Fruit fly (Drosophila melanogaster) whole organism, embryonic: ENCODE data around the gene CG3764.

Source experiments
- Blimp-1 ChIP-seq: fragments of 200-800 bp; sonication (Bioruptor generic); optimal IDR thresholded peaks from 3 replicates; lab custom pipeline; 2018; ENCODE audit warnings: missing biosample characterization, missing genetic modification characterization, mild to moderate bottlenecking, moderate library complexity, missing genetic modification reagents
- CG11723 ChIP-seq: fragments of 200-800 bp; sonication (Bioruptor generic); optimal IDR thresholded peaks from 2 replicates; lab custom pipeline; 2017; ENCODE audit warnings: missing biosample characterization, mild to moderate bottlenecking, missing genetic modification characterization
- CG12299 ChIP-seq: fragments of 200-800 bp; sonication (Bioruptor generic); optimal IDR thresholded peaks from 2 replicates; lab custom pipeline; 2018; ENCODE audit warnings: missing biosample characterization, mild to moderate bottlenecking, missing genetic modification characterization
- CG13287 ChIP-seq: fragments of 200-800 bp; sonication (Bioruptor generic); IDR thresholded peaks from 2 replicates; pipeline ENCODE4 v1.3.6; 2022; ENCODE audit warnings: missing biosample characterization, missing genetic modification characterization; ENCODE audit not compliant: partially characterized antibody
- CG13296 ChIP-seq: fragments of 200-800 bp; sonication (Bioruptor generic); optimal IDR thresholded peaks from 3 replicates; lab custom pipeline; 2018; ENCODE audit warnings: missing biosample characterization, mild to moderate bottlenecking, missing genetic modification characterization
- CG13624 ChIP-seq: fragments of 200-800 bp; sonication (Bioruptor generic); optimal IDR thresholded peaks from 2 replicates; lab custom pipeline; 2016; ENCODE audit warnings: missing biosample characterization, missing genetic modification characterization
- CG13775 ChIP-seq: fragments of 200-800 bp; sonication (Bioruptor generic); optimal IDR thresholded peaks from 3 replicates; lab custom pipeline; 2017; ENCODE audit warnings: missing biosample characterization, mild to moderate bottlenecking, missing genetic modification characterization
- CG14050 ChIP-seq: fragments of 200-800 bp; sonication (Bioruptor generic); IDR thresholded peaks from 3 replicates; pipeline ENCODE4 v1.3.6; 2022; ENCODE audit warnings: missing biosample characterization, missing genetic modification characterization
- CG14710 ChIP-seq: fragments of 200-800 bp; sonication (Bioruptor generic); optimal IDR thresholded peaks from 3 replicates; lab custom pipeline; 2019; ENCODE audit warnings: missing biosample characterization, mild to moderate bottlenecking, missing genetic modification characterization, moderate library complexity
- CG15696 ChIP-seq: fragments of 200-800 bp; sonication (Bioruptor generic); optimal IDR thresholded peaks from 2 replicates; lab custom pipeline; 2019; ENCODE audit warnings: missing biosample characterization, mild to moderate bottlenecking, missing genetic modification characterization, moderate library complexity
- CG17802 ChIP-seq: fragments of 200-800 bp; sonication (Bioruptor generic); optimal IDR thresholded peaks from 2 replicates; lab custom pipeline; 2018; ENCODE audit warnings: missing biosample characterization, mild to moderate bottlenecking, missing genetic modification characterization, moderate library complexity
- CG30431 ChIP-seq: fragments of 200-800 bp; sonication (Bioruptor generic); optimal IDR thresholded peaks from 2 replicates; lab custom pipeline; 2017; ENCODE audit warnings: missing biosample characterization, missing genetic modification characterization
- CG31388 ChIP-seq: fragments of 200-800 bp; sonication (Bioruptor generic); optimal IDR thresholded peaks from 2 replicates; lab custom pipeline; 2016; ENCODE audit warnings: missing biosample characterization, missing genetic modification characterization
- CG4282 ChIP-seq: fragments of 200-800 bp; sonication (Bioruptor generic); optimal IDR thresholded peaks from 2 replicates; lab custom pipeline; 2016; ENCODE audit warnings: missing biosample characterization, missing genetic modification characterization
- CG4404 ChIP-seq: fragments of 200-800 bp; sonication (Bioruptor generic); IDR thresholded peaks from 2 replicates; pipeline ENCODE4 v1.3.6; 2022; ENCODE audit warnings: missing biosample characterization, missing genetic modification characterization
- CG7745 ChIP-seq: fragments of 200-800 bp; sonication (Bioruptor generic); optimal IDR thresholded peaks from 2 replicates; lab custom pipeline; 2018; ENCODE audit warnings: missing biosample characterization, mild to moderate bottlenecking, missing genetic modification characterization, moderate library complexity
- CG8924 ChIP-seq: fragments of 200-800 bp; optimal IDR thresholded peaks from 3 replicates; lab custom pipeline; 2019; ENCODE audit warnings: missing biosample characterization, mild to moderate bottlenecking, missing genetic modification characterization, moderate library complexity
- CG9437 ChIP-seq: fragments of 200-800 bp; sonication (Bioruptor generic); optimal IDR thresholded peaks from 2 replicates; lab custom pipeline; 2018; ENCODE audit warnings: missing biosample characterization, mild to moderate bottlenecking, missing genetic modification characterization
- CG9609 ChIP-seq: fragments of 200-800 bp; sonication (Bioruptor generic); optimal IDR thresholded peaks from 3 replicates; lab custom pipeline; 2016; ENCODE audit warnings: missing biosample characterization, missing genetic modification characterization
- CoRest ChIP-seq: fragments of 200-800 bp; sonication (Bioruptor generic); optimal IDR thresholded peaks from 3 replicates; lab custom pipeline; 2018; ENCODE audit warnings: missing biosample characterization, mild to moderate bottlenecking, missing genetic modification characterization, moderate library complexity
- Dref ChIP-seq: fragments of 200-800 bp; sonication (Bioruptor generic); IDR thresholded peaks from 2 replicates; pipeline ENCODE4 v1.3.6; 2022; ENCODE audit warnings: missing biosample characterization, missing genetic modification characterization
- Eip74EF ChIP-seq, 2 experiments: fragments of 200-800 bp in 1 of 2; fragments of >200 bp in 1 of 2; sonication (Bioruptor generic) in 1 of 2; optimal IDR thresholded peaks; 2 replicates each; lab custom pipeline; 2017 to 2019; ENCODE audit warnings: missing biosample characterization in 2 of 2, missing genetic modification characterization in 2 of 2, mild to moderate bottlenecking in 1 of 2, moderate library complexity in 1 of 2
- H15 ChIP-seq: fragments of 200-800 bp; sonication (Bioruptor generic); IDR thresholded peaks from 3 replicates; pipeline ENCODE4 v1.3.6; 2022; ENCODE audit warnings: missing biosample characterization, missing genetic modification characterization
- Hey ChIP-seq: fragments of 200-800 bp; sonication (Bioruptor generic); optimal IDR thresholded peaks from 3 replicates; lab custom pipeline; 2018; ENCODE audit warnings: missing biosample characterization, mild to moderate bottlenecking, missing genetic modification characterization
- Hmx ChIP-seq: fragments of 200-800 bp; sonication (Bioruptor generic); optimal IDR thresholded peaks from 2 replicates; lab custom pipeline; 2016; ENCODE audit warnings: missing biosample characterization, missing genetic modification characterization
- NK7.1 ChIP-seq: fragments of 200-800 bp; sonication (Bioruptor generic); optimal IDR thresholded peaks from 3 replicates; lab custom pipeline; 2016; ENCODE audit warnings: missing biosample characterization, missing genetic modification characterization
- Poxn ChIP-seq: fragments of 200-800 bp; sonication (Bioruptor generic); IDR thresholded peaks from 2 replicates; pipeline ENCODE4 v1.3.6; 2022; ENCODE audit warnings: missing biosample characterization, missing genetic modification characterization
- Rfx ChIP-seq: fragments of 200-800 bp; sonication (Bioruptor generic); IDR thresholded peaks from 2 replicates; pipeline ENCODE4 v1.3.6; 2022; ENCODE audit warnings: missing biosample characterization, missing genetic modification characterization
- Side ChIP-seq: fragments of 200-800 bp; sonication (Bioruptor generic); optimal IDR thresholded peaks from 2 replicates; lab custom pipeline; 2016; ENCODE audit warnings: missing biosample characterization, missing genetic modification characterization
- Taf1 ChIP-seq: fragments of 200-800 bp; sonication (Bioruptor generic); IDR thresholded peaks from 2 replicates; pipeline ENCODE4 v1.3.6; 2022; ENCODE audit warnings: missing biosample characterization, missing genetic modification characterization
- Tbp ChIP-seq: fragments of >200 bp; optimal IDR thresholded peaks from 2 replicates; lab custom pipeline; 2018; ENCODE audit warnings: missing biosample characterization, missing genetic modification characterization
- Usf ChIP-seq: fragments of 200-800 bp; sonication (Bioruptor generic); optimal IDR thresholded peaks from 2 replicates; lab custom pipeline; 2017; ENCODE audit warnings: missing genotype, missing biosample characterization, missing genetic modification characterization
- chinmo ChIP-seq: fragments of 200-800 bp; sonication (Bioruptor generic); IDR thresholded peaks from 4 replicates; pipeline ENCODE4 v1.3.6; 2022; ENCODE audit warnings: missing biosample characterization, missing genetic modification characterization; ENCODE audit not compliant: partially characterized antibody
- grn ChIP-seq: fragments of 200-800 bp; sonication (Bioruptor generic); optimal IDR thresholded peaks from 3 replicates; lab custom pipeline; 2017; ENCODE audit warnings: missing biosample characterization, missing genetic modification characterization
- lbe ChIP-seq: fragments of 200-800 bp; sonication (Bioruptor generic); optimal IDR thresholded peaks from 2 replicates; lab custom pipeline; 2016; ENCODE audit warnings: missing biosample characterization, mild to moderate bottlenecking, missing genetic modification characterization
- lov ChIP-seq, 2 experiments: fragments of 200-800 bp in 1 of 2; fragments of >200 bp in 1 of 2; sonication (Bioruptor generic) in 1 of 2; IDR thresholded peaks in 1 of 2; optimal IDR thresholded peaks in 1 of 2; 2 replicates in 1 of 2; 3 replicates in 1 of 2; pipeline versions ENCODE4 v1.3.6 to Lab custom; 2017 to 2022; ENCODE audit warnings: missing biosample characterization in 1 of 2, missing genetic modification characterization in 1 of 2
- nau ChIP-seq: fragments of 200-800 bp; sonication (Bioruptor generic); optimal IDR thresholded peaks from 3 replicates; lab custom pipeline; 2017; ENCODE audit warnings: missing biosample characterization, mild to moderate bottlenecking, missing genetic modification characterization, missing genetic modification reagents
- pan ChIP-seq, 4 experiments: fragments of >200 bp in 3 of 4; fragments of 200-800 bp in 1 of 4; sonication (Bioruptor generic) in 1 of 4; optimal IDR thresholded peaks in 3 of 4; IDR thresholded peaks in 1 of 4; 2 replicates each; pipeline versions ENCODE4 v1.3.6 to Lab custom; 2017 to 2022; ENCODE audit warnings: missing biosample characterization in 2 of 4, missing genetic modification characterization in 2 of 4, mixed read lengths in 1 of 4
- pum ChIP-seq: fragments of 200-800 bp; sonication (Bioruptor generic); optimal IDR thresholded peaks from 2 replicates; lab custom pipeline; 2016; ENCODE audit warnings: missing biosample characterization, missing genetic modification characterization
- sr ChIP-seq: fragments of 200-800 bp; sonication (Bioruptor generic); IDR thresholded peaks from 3 replicates; pipeline ENCODE4 v1.3.6; 2022; ENCODE audit warnings: missing biosample characterization, missing genetic modification characterization
- ttk ChIP-seq: fragments of 200-800 bp; sonication (Bioruptor generic); IDR thresholded peaks from 2 replicates; pipeline ENCODE4 v2.1.2; 2022; ENCODE audit warnings: missing biosample characterization, missing genetic modification characterization
- tup ChIP-seq: fragments of 200-800 bp; sonication (Bioruptor generic); optimal IDR thresholded peaks from 2 replicates; lab custom pipeline; 2016; ENCODE audit warnings: missing biosample characterization, mild to moderate bottlenecking, missing genetic modification characterization, moderate library complexity
- zfh2 ChIP-seq: fragments of 200-800 bp; sonication (Bioruptor generic); optimal IDR thresholded peaks from 2 replicates; lab custom pipeline; 2016; ENCODE audit warnings: missing biosample characterization, missing genetic modification characterization

The CG3764 gene

dm6 chr3L:16988526-16988925, 23.8 kb downstream of the CG3764 start:
- no peak for TF ChIP-seq Eip74EF (GFP tag; optimal IDR thresholded peaks at IDR 0.05; lab: Kevin White, UChicago)
- no peak for TF ChIP-seq CG9609 (GFP tag; lab: Kevin White, UChicago)

DNA sequence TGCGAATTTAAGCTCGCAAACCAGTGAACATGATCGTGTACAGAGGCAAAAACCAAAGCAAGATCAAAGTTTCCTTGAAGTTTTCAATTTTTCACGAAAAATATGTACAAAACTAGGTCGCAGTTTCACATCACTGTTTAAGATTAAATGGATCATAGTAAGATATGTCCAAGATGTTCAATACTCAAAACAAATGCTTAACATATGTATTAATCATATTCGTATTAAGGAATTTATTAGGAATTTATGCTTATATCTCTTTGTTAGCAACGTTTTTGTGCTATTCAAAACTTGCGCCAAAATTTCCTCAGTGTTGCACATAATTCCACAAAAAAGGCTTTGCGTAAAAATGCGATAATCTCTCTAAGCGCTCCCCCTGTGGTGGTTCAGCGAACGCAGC, 25.0 kb downstream of the CG3764 start:
- TF ChIP-seq CG7745 (tag; lab: Kevin White, UChicago), result no peak
- no peak for TF ChIP-seq pan (optimal IDR thresholded peaks at IDR 0.05; lab: Kevin White, UChicago)
- TF ChIP-seq pan (GFP tag; optimal IDR thresholded peaks at IDR 0.05 in 1 of 2, IDR thresholded peaks at IDR 0.05 in 1 of 2), result peak in 1 of 2 experiments; percentile 10

dm6 chr3L:16986062-16987013, 26.0 kb downstream of the CG3764 start:
- peak; percentile 71 for TF ChIP-seq CoRest (tag; lab: Kevin White, UChicago)
- no peak for TF ChIP-seq CG15696
- no peak for TF ChIP-seq grn (GFP tag; lab: Kevin White, UChicago)
- no peak for TF ChIP-seq pum (GFP tag; lab: Kevin White, UChicago)
- TF ChIP-seq CG31388 (GFP tag; lab: Kevin White, UChicago), result peak; percentile 13
- peak; percentile 27 for TF ChIP-seq CG14710 (tag; lab: Kevin White, UChicago)
- TF ChIP-seq Hmx (GFP tag; lab: Kevin White, UChicago), result no peak
- no peak for TF ChIP-seq NK7.1 (GFP tag; lab: Kevin White, UChicago)
- no peak for TF ChIP-seq H15 (GFP tag; lab: Robert Waterston, UW)
- peak; percentile 52 for TF ChIP-seq CG13775
- no peak for TF ChIP-seq ttk
- TF ChIP-seq Poxn (GFP tag; lab: Robert Waterston, UW), result no peak
- TF ChIP-seq chinmo (GFP tag; lab: Robert Waterston, UW), result peak; percentile 84; the same call in 1 of the 4 replicates
- TF ChIP-seq CG9609 (GFP tag; lab: Kevin White, UChicago), result no peak
- peak; percentile 19 for TF ChIP-seq CG17802 (tag; lab: Kevin White, UChicago)
- TF ChIP-seq CG30431 (GFP tag; lab: Kevin White, UChicago), result no peak
- no peak for TF ChIP-seq Tbp (GFP tag; lab: Kevin White, UChicago)
- TF ChIP-seq CG13287 (GFP tag; lab: Robert Waterston, UW), result peak; percentile 19; the same call in 1 of the 2 replicates
- TF ChIP-seq Usf, result no peak
- peak; percentile 58 for TF ChIP-seq CG8924 (tag; lab: Kevin White, UChicago)
- TF ChIP-seq sr (GFP tag; lab: Robert Waterston, UW), result 0 out of 3 replicates have a peak, but pooled peaks have one; percentile 22
- no peak for TF ChIP-seq Side (GFP tag; lab: Kevin White, UChicago)
- peak; percentile 35 for TF ChIP-seq CG13296 (GFP tag; lab: Kevin White, UChicago)
- TF ChIP-seq nau (GFP tag; lab: Kevin White, UChicago), result peak; percentile 46
- TF ChIP-seq Hey (tag; lab: Kevin White, UChicago), result no peak
- peak; percentile 38 for TF ChIP-seq CG13624
- no peak for TF ChIP-seq tup
- no peak for TF ChIP-seq CG12299 (tag; lab: Kevin White, UChicago)
- no peak for TF ChIP-seq CG4282 (GFP tag; lab: Kevin White, UChicago)
- peak; percentile 1 for TF ChIP-seq CG11723
- TF ChIP-seq CG14050 (GFP tag; lab: Robert Waterston, UW), result no peak
- no peak for TF ChIP-seq Taf1 (GFP tag; lab: Robert Waterston, UW)
- no peak for TF ChIP-seq Blimp-1 (GFP tag; lab: Kevin White, UChicago)
- peak; percentile 80 for TF ChIP-seq CG9437
- no peak for TF ChIP-seq CG4404 (GFP tag; lab: Robert Waterston, UW)
- TF ChIP-seq zfh2 (GFP tag; lab: Kevin White, UChicago), result peak; percentile 19
- TF ChIP-seq lbe (GFP tag; lab: Kevin White, UChicago), result no peak
- TF ChIP-seq Dref, result no peak
- peak; percentile 71 for TF ChIP-seq Rfx (GFP tag; lab: Robert Waterston, UW)
- TF ChIP-seq lov (optimal IDR thresholded peaks at IDR 0.05; lab: Kevin White, UChicago), result no peak
- TF ChIP-seq lov (GFP tag; IDR thresholded peaks at IDR 0.05; lab: Robert Waterston, UW), result no peak
